Fruit fly (Drosophila melanogaster) whole organism, embryonic: ENCODE data around the gene pros.
A peak's percentile ranks its signal among the peaks of the same experiment; 100 is the strongest.

Experiments
- Bgb ChIP-seq: fragments of 200-800 bp; sonication (Bioruptor generic); IDR thresholded peaks from 2 replicates; pipeline ENCODE4 v1.3.6; 2022; ENCODE audit warnings: missing biosample characterization, missing genetic modification characterization; ENCODE audit not compliant: partially characterized antibody
- CG10267 ChIP-seq: fragments of 200-800 bp; sonication (Bioruptor generic); optimal IDR thresholded peaks from 2 replicates; lab custom pipeline; 2018; ENCODE audit warnings: missing biosample characterization, mild to moderate bottlenecking, missing genetic modification characterization, moderate library complexity
- CG10543 ChIP-seq: fragments of 200-800 bp; sonication (Bioruptor generic); optimal IDR thresholded peaks from 3 replicates; lab custom pipeline; 2017; ENCODE audit warnings: missing biosample characterization, mild to moderate bottlenecking, missing genetic modification characterization, moderate library complexity
- CG10959 ChIP-seq: fragments of 200-800 bp; sonication (Bioruptor generic); IDR thresholded peaks from 2 replicates; pipeline ENCODE4 v1.3.6; 2022; ENCODE audit warnings: missing biosample characterization, missing genetic modification characterization
- CG13287 ChIP-seq: fragments of 200-800 bp; sonication (Bioruptor generic); IDR thresholded peaks from 2 replicates; pipeline ENCODE4 v1.3.6; 2022; ENCODE audit warnings: missing biosample characterization, missing genetic modification characterization; ENCODE audit not compliant: partially characterized antibody
- CG17328 ChIP-seq: fragments of 200-800 bp; sonication (Bioruptor generic); IDR thresholded peaks from 2 replicates; pipeline ENCODE4 v1.3.6; 2022; ENCODE audit warnings: missing biosample characterization, missing genetic modification characterization
- CG17361 ChIP-seq: fragments of 200-800 bp; sonication (Bioruptor generic); IDR thresholded peaks from 3 replicates; pipeline ENCODE4 v1.3.6; 2022; ENCODE audit warnings: missing biosample characterization, missing genetic modification characterization
- CG17385 ChIP-seq: fragments of 200-800 bp; sonication (Bioruptor generic); optimal IDR thresholded peaks from 3 replicates; lab custom pipeline; 2018; ENCODE audit warnings: missing biosample characterization, mild to moderate bottlenecking, missing genetic modification characterization
- CG17829 ChIP-seq: fragments of 200-800 bp; optimal IDR thresholded peaks from 2 replicates; lab custom pipeline; 2019; ENCODE audit warnings: missing biosample characterization, mild to moderate bottlenecking, missing genetic modification characterization, moderate library complexity
- CG18011 ChIP-seq: fragments of 200-800 bp; sonication (Bioruptor generic); optimal IDR thresholded peaks from 2 replicates; lab custom pipeline; 2017; ENCODE audit warnings: missing biosample characterization, missing genetic modification characterization, mild to moderate bottlenecking, moderate library complexity, missing genotype
- CG18599 ChIP-seq: fragments of 200-800 bp; sonication (Bioruptor generic); optimal IDR thresholded peaks from 3 replicates; lab custom pipeline; 2017; ENCODE audit warnings: missing biosample characterization, missing genetic modification characterization, mild to moderate bottlenecking, moderate library complexity, missing genetic modification reagents
- CG18764 ChIP-seq: fragments of 200-800 bp; sonication (Bioruptor generic); optimal IDR thresholded peaks from 3 replicates; lab custom pipeline; 2016; ENCODE audit warnings: missing biosample characterization, missing genetic modification characterization
- CG7928 ChIP-seq: fragments of 200-800 bp; sonication (Bioruptor generic); optimal IDR thresholded peaks from 2 replicates; lab custom pipeline; 2017; ENCODE audit warnings: missing biosample characterization, mild to moderate bottlenecking, missing genetic modification characterization
- CG8765 ChIP-seq: fragments of 200-800 bp; sonication (Bioruptor generic); IDR thresholded peaks from 2 replicates; pipeline ENCODE4 v1.3.6; 2022; ENCODE audit warnings: missing biosample characterization, missing genetic modification characterization
- CG9932 ChIP-seq: fragments of 200-800 bp; sonication (Bioruptor generic); IDR thresholded peaks from 2 replicates; pipeline ENCODE4 v1.3.6; 2022; ENCODE audit warnings: missing biosample characterization, missing genetic modification characterization
- Chrac-16 ChIP-seq: fragments of 200-800 bp; sonication (Bioruptor generic); optimal IDR thresholded peaks from 3 replicates; lab custom pipeline; 2016; ENCODE audit warnings: missing biosample characterization, missing genetic modification characterization
- CoRest ChIP-seq: fragments of 200-800 bp; sonication (Bioruptor generic); optimal IDR thresholded peaks from 3 replicates; lab custom pipeline; 2018; ENCODE audit warnings: missing biosample characterization, mild to moderate bottlenecking, missing genetic modification characterization, moderate library complexity
- Doc2 ChIP-seq: fragments of 200-800 bp; sonication (Bioruptor generic); IDR thresholded peaks from 2 replicates; pipeline ENCODE4 v1.3.6; 2022; ENCODE audit warnings: missing biosample characterization, missing genetic modification characterization
- Ets65A ChIP-seq: fragments of 200-800 bp; sonication (Bioruptor generic); peaks from one replicate; lab custom pipeline; 2016; ENCODE audit warnings: missing biosample characterization, missing genetic modification characterization
- Ets97D ChIP-seq: fragments of 200-800 bp; sonication (Bioruptor generic); optimal IDR thresholded peaks from 3 replicates; lab custom pipeline; 2016; ENCODE audit warnings: missing biosample characterization, missing genetic modification characterization
- GATAe ChIP-seq: fragments of 200-800 bp; sonication (Bioruptor generic); conservative IDR thresholded peaks from 2 replicates; pipeline ENCODE4 v1.3.6; 2022; ENCODE audit warnings: missing biosample characterization, missing genetic modification characterization
- Gug ChIP-seq: fragments of 200-800 bp; sonication (Bioruptor generic); IDR thresholded peaks from 4 replicates; pipeline ENCODE4 v1.3.6; 2022; ENCODE audit warnings: missing biosample characterization, missing genetic modification characterization
- H15 ChIP-seq: fragments of 200-800 bp; sonication (Bioruptor generic); IDR thresholded peaks from 3 replicates; pipeline ENCODE4 v1.3.6; 2022; ENCODE audit warnings: missing biosample characterization, missing genetic modification characterization
- HLH54F ChIP-seq: fragments of 200-800 bp; sonication (Bioruptor generic); optimal IDR thresholded peaks from 3 replicates; lab custom pipeline; 2016; ENCODE audit warnings: missing biosample characterization, missing genetic modification characterization
- HmgD ChIP-seq: fragments of 200-800 bp; sonication (Bioruptor generic); optimal IDR thresholded peaks from 3 replicates; lab custom pipeline; 2016; ENCODE audit warnings: missing biosample characterization, missing genetic modification characterization
- Oaz ChIP-seq: fragments of 200-800 bp; sonication (Bioruptor generic); IDR thresholded peaks from 2 replicates; pipeline ENCODE4 v1.3.6; 2022; ENCODE audit warnings: missing biosample characterization, missing genetic modification characterization
- Scr ChIP-seq: fragments of 200-800 bp; sonication (Bioruptor generic); IDR thresholded peaks from 2 replicates; pipeline ENCODE4 v1.3.6; 2022; ENCODE audit warnings: missing biosample characterization, missing genetic modification characterization; ENCODE audit not compliant: partially characterized antibody
- bab2 ChIP-seq: fragments of 200-800 bp; sonication (Bioruptor generic); optimal IDR thresholded peaks from 2 replicates; lab custom pipeline; 2016; ENCODE audit warnings: missing biosample characterization, missing genetic modification characterization
- bsh ChIP-seq, 2 experiments: fragments of 200-800 bp; sonication (Bioruptor generic); optimal IDR thresholded peaks; 2 replicates each; lab custom pipeline; 2017 to 2018; ENCODE audit warnings: mild to moderate bottlenecking in 2 of 2, missing biosample characterization in 2 of 2, missing genetic modification characterization in 2 of 2, moderate library complexity in 1 of 2
- cato ChIP-seq: fragments of 200-800 bp; sonication (Bioruptor generic); optimal IDR thresholded peaks from 2 replicates; lab custom pipeline; 2016; ENCODE audit warnings: missing biosample characterization, missing genetic modification characterization, borderline replicate concordance
- chif ChIP-seq, 2 experiments: fragments of 200-800 bp; sonication (Bioruptor generic); optimal IDR thresholded peaks; 3 replicates each; lab custom pipeline; 2016; ENCODE audit warnings: missing biosample characterization in 2 of 2, missing genetic modification characterization in 2 of 2
- crc ChIP-seq: fragments of 200-800 bp; sonication (Bioruptor generic); optimal IDR thresholded peaks from 2 replicates; lab custom pipeline; 2016; ENCODE audit warnings: missing biosample characterization, missing genetic modification characterization
- fd102C ChIP-seq: fragments of 200-800 bp; sonication (Bioruptor generic); optimal IDR thresholded peaks from 2 replicates; lab custom pipeline; 2018; ENCODE audit warnings: missing biosample characterization, mild to moderate bottlenecking, missing genetic modification characterization, moderate library complexity
- fd96Cb ChIP-seq: fragments of 200-800 bp; sonication (Bioruptor generic); optimal IDR thresholded peaks from 2 replicates; lab custom pipeline; 2018; ENCODE audit warnings: missing biosample characterization, mild to moderate bottlenecking, missing genetic modification characterization, moderate library complexity
- gce ChIP-seq: fragments of 200-800 bp; sonication (Bioruptor generic); IDR thresholded peaks from 3 replicates; pipeline ENCODE4 v1.3.6; 2022; ENCODE audit warnings: missing biosample characterization, missing genetic modification characterization
- gcm ChIP-seq: fragments of 200-800 bp; sonication (Bioruptor generic); optimal IDR thresholded peaks from 2 replicates; lab custom pipeline; 2019; ENCODE audit warnings: missing biosample characterization, mild to moderate bottlenecking, missing genetic modification characterization, moderate library complexity
- gsb-n ChIP-seq: fragments of 200-800 bp; sonication (Bioruptor generic); optimal IDR thresholded peaks from 3 replicates; lab custom pipeline; 2018; ENCODE audit warnings: missing biosample characterization, mild to moderate bottlenecking, missing genetic modification characterization
- gt ChIP-seq: fragments of 200-800 bp; sonication (Bioruptor generic); IDR thresholded peaks from 2 replicates; pipeline ENCODE4 v1.3.6; 2022; ENCODE audit warnings: missing biosample characterization, missing genetic modification characterization
- ham ChIP-seq: fragments of 200-800 bp; sonication (Bioruptor generic); IDR thresholded peaks from 2 replicates; pipeline ENCODE4 v1.3.6; 2022; ENCODE audit warnings: missing biosample characterization, missing genetic modification characterization
- hbn ChIP-seq: fragments of 200-800 bp; sonication (Bioruptor generic); IDR thresholded peaks from 2 replicates; pipeline ENCODE4 v1.3.6; 2022; ENCODE audit warnings: missing biosample characterization, missing genetic modification characterization; ENCODE audit not compliant: partially characterized antibody
- jumu ChIP-seq: fragments of 200-800 bp; sonication (Bioruptor generic); optimal IDR thresholded peaks from 3 replicates; lab custom pipeline; 2016; ENCODE audit warnings: missing biosample characterization, missing genetic modification characterization
- kay ChIP-seq: fragments of 200-800 bp; sonication (Bioruptor generic); optimal IDR thresholded peaks from 2 replicates; lab custom pipeline; 2016; ENCODE audit warnings: missing biosample characterization, missing genetic modification characterization
- maf-S ChIP-seq: fragments of 200-800 bp; sonication (Bioruptor generic); optimal IDR thresholded peaks from 2 replicates; lab custom pipeline; 2016; ENCODE audit warnings: missing biosample characterization, missing genetic modification characterization
- onecut ChIP-seq: fragments of 200-800 bp; sonication (Bioruptor generic); IDR thresholded peaks from 2 replicates; pipeline ENCODE4 v1.3.6; 2022; ENCODE audit warnings: missing biosample characterization, missing genetic modification characterization
- tll ChIP-seq, 2 experiments: fragments of 200-800 bp in 1 of 2; fragments of >200 bp in 1 of 2; sonication (Bioruptor generic) in 1 of 2; optimal IDR thresholded peaks; 2 replicates each; lab custom pipeline; 2017 to 2019; ENCODE audit warnings: missing biosample characterization in 2 of 2, missing genetic modification characterization in 2 of 2, mild to moderate bottlenecking in 1 of 2, moderate library complexity in 1 of 2
- trem ChIP-seq: fragments of 200-800 bp; optimal IDR thresholded peaks from 3 replicates; lab custom pipeline; 2019; ENCODE audit warnings: missing biosample characterization, mild to moderate bottlenecking, missing genetic modification characterization, moderate library complexity
- twi ChIP-seq: fragments of 200-800 bp; optimal IDR thresholded peaks from 2 replicates; lab custom pipeline; 2019; ENCODE audit warnings: missing biosample characterization, mild to moderate bottlenecking, missing genetic modification characterization, moderate library complexity
- vnd ChIP-seq: fragments of 200-800 bp; sonication (Bioruptor generic); IDR thresholded peaks from 3 replicates; pipeline ENCODE4 v1.3.6; 2022; ENCODE audit warnings: missing biosample characterization, missing genetic modification characterization; ENCODE audit not compliant: partially characterized antibody
- wdn ChIP-seq: fragments of 200-800 bp; sonication (Bioruptor generic); IDR thresholded peaks from 2 replicates; pipeline ENCODE4 v1.3.6; 2022; ENCODE audit warnings: missing biosample characterization, missing genetic modification characterization

Gene pros

DNA sequence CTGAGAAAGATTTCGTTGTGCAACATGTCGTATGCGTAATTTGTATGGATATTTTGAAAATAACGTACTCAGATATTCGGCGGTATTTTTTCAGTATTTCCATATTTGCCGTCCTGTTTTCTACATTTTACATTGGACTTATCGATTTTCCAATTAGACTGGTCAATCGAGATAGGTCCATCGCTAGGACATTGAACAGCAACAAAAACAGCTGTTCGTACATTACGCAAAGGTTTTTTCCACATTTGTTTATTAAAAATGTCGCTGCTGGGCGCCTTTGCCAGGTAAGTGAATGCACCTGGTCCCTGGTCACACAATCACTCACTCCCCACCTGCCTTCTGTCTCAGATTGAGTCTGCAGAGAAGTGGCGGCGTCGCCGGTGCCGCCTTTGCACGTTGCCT, 79.5 kb downstream of the pros start, which contains the start of gene mRpL40 (continued):
- no peak for TF ChIP-seq bab2
- TF ChIP-seq Oaz (GFP tag; lab: Robert Waterston, UW): no peak
- no peak for TF ChIP-seq CG7928 (GFP tag; lab: Kevin White, UChicago)
- TF ChIP-seq CG17385 (GFP tag; lab: Kevin White, UChicago): no peak
- no peak for TF ChIP-seq HmgD (GFP tag; lab: Kevin White, UChicago)
- TF ChIP-seq Scr (GFP tag; lab: Robert Waterston, UW): peak; percentile 46
- no peak for TF ChIP-seq CG10543 (GFP tag; lab: Kevin White, UChicago)
- TF ChIP-seq onecut (GFP tag; lab: Robert Waterston, UW): peak; percentile 39
- TF ChIP-seq twi: no peak
- TF ChIP-seq Doc2 (GFP tag; lab: Robert Waterston, UW): no peak
- TF ChIP-seq vnd (GFP tag; lab: Robert Waterston, UW): 0 out of 3 replicates have a peak, but pooled peaks have one; percentile 14
- TF ChIP-seq fd96Cb (tag; lab: Kevin White, UChicago): no peak

DNA sequence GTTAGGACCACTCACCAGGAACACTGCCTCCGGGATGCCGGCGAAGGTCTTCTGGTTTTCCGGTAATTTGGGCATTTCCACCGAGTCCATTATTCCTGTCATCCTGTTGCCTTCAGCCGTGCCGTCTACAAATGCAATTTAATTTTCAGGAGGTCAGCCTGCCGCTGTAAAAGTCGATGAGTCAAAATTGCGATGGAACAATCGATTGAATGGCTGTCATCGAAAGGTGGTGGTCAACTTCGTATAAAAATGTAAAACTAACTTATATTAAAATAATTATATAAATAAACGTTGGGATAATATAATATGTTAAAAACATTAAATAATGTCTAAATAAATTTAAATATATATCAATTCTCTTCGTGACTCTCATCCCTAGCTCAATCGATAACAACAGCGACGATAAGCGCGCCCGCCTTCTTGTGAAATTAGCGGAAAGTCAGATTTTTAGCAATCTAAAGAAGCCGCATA, 81.4 kb downstream of the pros start, which contains the start of the genes mgr and Irbp:
mgr (minus strand) TSS at position 209 of the 471 bp plus-strand sequence.
Irbp (plus strand) TSS at position 381 of the 471 bp plus-strand sequence.
- TF ChIP-seq maf-S (GFP tag; lab: Kevin White, UChicago) (no peak), CG10267 (tag; lab: Kevin White, UChicago) (peak; percentile 90), bsh (GFP tag; optimal IDR thresholded peaks at IDR 0.05; lab: Kevin White, UChicago) (peak in 1 of 2 experiments; percentile 95), CG17361 (GFP tag; lab: Robert Waterston, UW) (peak; percentile 96), GATAe (GFP tag; lab: Robert Waterston, UW) (peak; percentile 86), hbn (peak; percentile 78), wdn (GFP tag; lab: Robert Waterston, UW) (peak; percentile 92), CG10959 (GFP tag; lab: Robert Waterston, UW) (peak; percentile 90), gsb-n (tag; lab: Kevin White, UChicago) (peak; percentile 93), chif (GFP tag; optimal IDR thresholded peaks at IDR 0.05; lab: Kevin White, UChicago) (peak in 1 of 2 experiments; percentile 18), CG18764 (GFP tag; lab: Kevin White, UChicago) (peak; percentile 85), CG13287 (GFP tag; lab: Robert Waterston, UW) (peak; percentile 93), gt (GFP tag; lab: Robert Waterston, UW) (peak; percentile 73), CG8765 (GFP tag; lab: Robert Waterston, UW) (peak; percentile 90), tll (GFP tag; optimal IDR thresholded peaks at IDR 0.05; lab: Kevin White, UChicago) (peak in 1 of 2 experiments; percentile 86), CG17829 (tag; lab: Kevin White, UChicago) (peak; percentile 97), gce (peak; percentile 88), jumu (GFP tag; lab: Kevin White, UChicago) (peak; percentile 34), HLH54F (GFP tag; lab: Kevin White, UChicago) (peak; percentile 54), kay (GFP tag; lab: Kevin White, UChicago) (peak; percentile 90), Chrac-16 (GFP tag; lab: Kevin White, UChicago) (peak; percentile 88), CG9932 (GFP tag; lab: Robert Waterston, UW) (peak; percentile 98), gcm (peak; percentile 93), CG18011 (GFP tag; lab: Kevin White, UChicago) (peak; percentile 83), H15 (GFP tag; lab: Robert Waterston, UW) (peak; percentile 95), CG18599 (GFP tag; lab: Kevin White, UChicago) (peak; percentile 94), Ets97D (peak; percentile 54), CoRest (tag; lab: Kevin White, UChicago) (peak; percentile 93), Gug (GFP tag; lab: Robert Waterston, UW) (peak; percentile 78), CG17328 (peak; percentile 95), cato (GFP tag; lab: Kevin White, UChicago) (peak; percentile 76), crc (GFP tag; lab: Kevin White, UChicago) (no peak), fd102C (GFP tag; lab: Kevin White, UChicago) (peak; percentile 84), Bgb (peak; percentile 75), ham (GFP tag; lab: Robert Waterston, UW) (no peak; the same call in 1 of the 2 replicates), Ets65A (GFP tag; lab: Kevin White, UChicago) (peak; percentile 95), trem (tag; lab: Kevin White, UChicago) (peak; percentile 95), Doc2 (GFP tag; lab: Robert Waterston, UW) (peak; percentile 70)
